Fruit fly (Drosophila melanogaster) whole organism, embryonic: ENCODE data around the gene CG5850.

Experiments used
- Asciz ChIP-seq: fragments of 200-800 bp; sonication (Bioruptor generic); optimal IDR thresholded peaks from 2 replicates; lab custom pipeline; 2017; ENCODE audit warnings: missing biosample characterization, mild to moderate bottlenecking, missing genetic modification characterization, missing genetic modification reagents
- CG10274 ChIP-seq: fragments of 200-800 bp; sonication (Bioruptor generic); optimal IDR thresholded peaks from 3 replicates; lab custom pipeline; 2017; ENCODE audit warnings: missing biosample characterization, mild to moderate bottlenecking, missing genetic modification characterization
- CG10654 ChIP-seq: fragments of 200-800 bp; sonication (Bioruptor generic); optimal IDR thresholded peaks from 2 replicates; lab custom pipeline; 2016; ENCODE audit warnings: missing biosample characterization, missing genetic modification characterization
- CG11696 ChIP-seq: fragments of 200-800 bp; sonication (Bioruptor generic); IDR thresholded peaks from 2 replicates; pipeline ENCODE4 v1.3.6; 2022; ENCODE audit warnings: missing biosample characterization, missing genetic modification characterization
- CG13287 ChIP-seq: fragments of 200-800 bp; sonication (Bioruptor generic); IDR thresholded peaks from 2 replicates; pipeline ENCODE4 v1.3.6; 2022; ENCODE audit warnings: missing biosample characterization, missing genetic modification characterization; ENCODE audit not compliant: partially characterized antibody
- CG15514 ChIP-seq: fragments of 200-800 bp; sonication (Bioruptor generic); optimal IDR thresholded peaks from 3 replicates; lab custom pipeline; 2017; ENCODE audit warnings: missing biosample characterization, missing genetic modification characterization, mild to moderate bottlenecking, moderate library complexity, missing genetic modification reagents
- CG16779 ChIP-seq: fragments of 200-800 bp; sonication (Bioruptor generic); IDR thresholded peaks from 2 replicates; pipeline ENCODE4 v1.3.6; 2022; ENCODE audit warnings: missing biosample characterization, missing genetic modification characterization
- CG18764 ChIP-seq: fragments of 200-800 bp; sonication (Bioruptor generic); optimal IDR thresholded peaks from 3 replicates; lab custom pipeline; 2016; ENCODE audit warnings: missing biosample characterization, missing genetic modification characterization
- CG30431 ChIP-seq: fragments of 200-800 bp; sonication (Bioruptor generic); optimal IDR thresholded peaks from 2 replicates; lab custom pipeline; 2017; ENCODE audit warnings: missing biosample characterization, missing genetic modification characterization
- CG3407 ChIP-seq: fragments of 200-800 bp; sonication (Bioruptor generic); optimal IDR thresholded peaks from 2 replicates; lab custom pipeline; 2018; ENCODE audit warnings: missing biosample characterization, mild to moderate bottlenecking, missing genetic modification characterization
- CG34224 ChIP-seq: fragments of 200-800 bp; sonication (Bioruptor generic); IDR thresholded peaks from 3 replicates; pipeline ENCODE4 v1.3.6; 2022; ENCODE audit warnings: missing biosample characterization, missing genetic modification characterization; ENCODE audit not compliant: partially characterized antibody
- CG3838 ChIP-seq: fragments of 200-800 bp; sonication (Bioruptor generic); optimal IDR thresholded peaks from 3 replicates; lab custom pipeline; 2016; ENCODE audit warnings: missing biosample characterization, missing genetic modification characterization
- CG3995 ChIP-seq: fragments of 200-800 bp; sonication (Bioruptor generic); optimal IDR thresholded peaks from 3 replicates; lab custom pipeline; 2016; ENCODE audit warnings: missing biosample characterization, missing genetic modification characterization
- CG4282 ChIP-seq: fragments of 200-800 bp; sonication (Bioruptor generic); optimal IDR thresholded peaks from 2 replicates; lab custom pipeline; 2016; ENCODE audit warnings: missing biosample characterization, missing genetic modification characterization
- CG5953 ChIP-seq: fragments of 200-800 bp; sonication (Bioruptor generic); IDR thresholded peaks from 2 replicates; pipeline ENCODE4 v1.3.6; 2022; ENCODE audit warnings: missing biosample characterization, missing genetic modification characterization
- CG6654 ChIP-seq: fragments of 200-800 bp; sonication (Bioruptor generic); optimal IDR thresholded peaks from 2 replicates; lab custom pipeline; 2017; ENCODE audit warnings: missing biosample characterization, mild to moderate bottlenecking, missing genetic modification characterization
- CG7786 ChIP-seq: fragments of 200-800 bp; sonication (Bioruptor generic); optimal IDR thresholded peaks from 2 replicates; lab custom pipeline; 2016; ENCODE audit warnings: missing biosample characterization, missing genetic modification characterization
- CG8765 ChIP-seq: fragments of 200-800 bp; sonication (Bioruptor generic); IDR thresholded peaks from 2 replicates; pipeline ENCODE4 v1.3.6; 2022; ENCODE audit warnings: missing biosample characterization, missing genetic modification characterization
- CG8924 ChIP-seq: fragments of 200-800 bp; optimal IDR thresholded peaks from 3 replicates; lab custom pipeline; 2019; ENCODE audit warnings: missing biosample characterization, mild to moderate bottlenecking, missing genetic modification characterization, moderate library complexity
- CG9437 ChIP-seq: fragments of 200-800 bp; sonication (Bioruptor generic); optimal IDR thresholded peaks from 2 replicates; lab custom pipeline; 2018; ENCODE audit warnings: missing biosample characterization, mild to moderate bottlenecking, missing genetic modification characterization
- CHES-1-like ChIP-seq: fragments of 200-800 bp; sonication (Bioruptor generic); optimal IDR thresholded peaks from 2 replicates; lab custom pipeline; 2016; ENCODE audit warnings: missing biosample characterization, missing genetic modification characterization
- CrebB ChIP-seq: fragments of 200-800 bp; sonication (Bioruptor generic); optimal IDR thresholded peaks from 3 replicates; lab custom pipeline; 2018; ENCODE audit warnings: missing biosample characterization, mild to moderate bottlenecking, missing genetic modification characterization
- Elba2 ChIP-seq: fragments of 200-800 bp; sonication (Bioruptor generic); optimal IDR thresholded peaks from 3 replicates; lab custom pipeline; 2016; ENCODE audit warnings: missing biosample characterization, missing genetic modification characterization
- H15 ChIP-seq: fragments of 200-800 bp; sonication (Bioruptor generic); IDR thresholded peaks from 3 replicates; pipeline ENCODE4 v1.3.6; 2022; ENCODE audit warnings: missing biosample characterization, missing genetic modification characterization
- Hand ChIP-seq: fragments of 200-800 bp; sonication (Bioruptor generic); optimal IDR thresholded peaks from 2 replicates; lab custom pipeline; 2017; ENCODE audit warnings: mild to moderate bottlenecking, missing biosample characterization, missing genetic modification reagents, missing genetic modification characterization
- Hmr ChIP-seq: fragments of 200-800 bp; sonication (Bioruptor generic); optimal IDR thresholded peaks from 3 replicates; lab custom pipeline; 2017; ENCODE audit warnings: mild to moderate bottlenecking, missing biosample characterization, missing genetic modification reagents, missing genetic modification characterization
- Lim3 ChIP-seq: fragments of 200-800 bp; sonication (Bioruptor generic); IDR thresholded peaks from 2 replicates; pipeline ENCODE4 v1.3.6; 2022; ENCODE audit warnings: missing biosample characterization, missing genetic modification characterization
- Mad ChIP-seq: fragments of 200-800 bp; sonication (Bioruptor generic); optimal IDR thresholded peaks from 2 replicates; lab custom pipeline; 2016; ENCODE audit warnings: missing biosample characterization, missing genetic modification characterization
- Spps ChIP-seq: fragments of 200-800 bp; sonication (Bioruptor generic); optimal IDR thresholded peaks from 2 replicates; lab custom pipeline; 2018; ENCODE audit warnings: missing biosample characterization, mild to moderate bottlenecking, missing genetic modification characterization
- Ssrp ChIP-seq: fragments of 200-800 bp; sonication (Bioruptor generic); optimal IDR thresholded peaks from 2 replicates; lab custom pipeline; 2018; ENCODE audit warnings: missing biosample characterization, mild to moderate bottlenecking, missing genetic modification characterization, moderate library complexity
- Stat92E ChIP-seq, 3 experiments: fragments of >200 bp in 2 of 3; fragments of 200-800 bp in 1 of 3; sonication (Bioruptor generic) in 1 of 3; optimal IDR thresholded peaks; 2 replicates each; lab custom pipeline; 2017 to 2019; ENCODE audit warnings: missing biosample characterization in 3 of 3, missing genetic modification characterization in 3 of 3, mild to moderate bottlenecking in 1 of 3, moderate library complexity in 1 of 3
- amos ChIP-seq: fragments of 200-800 bp; sonication (Bioruptor generic); IDR thresholded peaks from 2 replicates; pipeline ENCODE4 v1.3.6; 2022; ENCODE audit warnings: missing biosample characterization, missing genetic modification characterization; ENCODE audit not compliant: partially characterized antibody
- bigmax ChIP-seq: fragments of 200-800 bp; sonication (Bioruptor generic); optimal IDR thresholded peaks from 2 replicates; lab custom pipeline; 2018; ENCODE audit warnings: missing biosample characterization, mild to moderate bottlenecking, missing genetic modification characterization
- btn ChIP-seq: fragments of 200-800 bp; sonication (Bioruptor generic); optimal IDR thresholded peaks from 2 replicates; lab custom pipeline; 2016; ENCODE audit warnings: missing biosample characterization, missing genetic modification characterization
- cas ChIP-seq: fragments of 200-800 bp; sonication (Bioruptor generic); IDR thresholded peaks from 2 replicates; pipeline ENCODE4 v1.3.6; 2022; ENCODE audit warnings: missing biosample characterization, missing genetic modification characterization
- dysf ChIP-seq: fragments of 200-800 bp; sonication (Bioruptor generic); IDR thresholded peaks from 3 replicates; pipeline ENCODE4 v1.3.6; 2022; ENCODE audit warnings: missing biosample characterization, missing genetic modification characterization
- fd3F ChIP-seq: fragments of 200-800 bp; sonication (Bioruptor generic); optimal IDR thresholded peaks from 2 replicates; lab custom pipeline; 2018; ENCODE audit warnings: missing biosample characterization, mild to moderate bottlenecking, missing genetic modification characterization, moderate library complexity
- hb ChIP-seq: fragments of 200-800 bp; sonication (Bioruptor generic); IDR thresholded peaks from 3 replicates; pipeline ENCODE4 v1.3.6; 2022; ENCODE audit warnings: missing biosample characterization, missing genetic modification characterization; ENCODE audit not compliant: partially characterized antibody
- hkb ChIP-seq, 2 experiments: fragments of 200-800 bp in 1 of 2; fragments of >200 bp in 1 of 2; sonication (Bioruptor generic) in 1 of 2; IDR thresholded peaks in 1 of 2; optimal IDR thresholded peaks in 1 of 2; 2 replicates each; pipeline versions ENCODE4 v1.3.6 to Lab custom; 2017 to 2022; ENCODE audit warnings: missing biosample characterization in 1 of 2, missing genetic modification characterization in 1 of 2
- scrt ChIP-seq: fragments of 200-800 bp; sonication (Bioruptor generic); optimal IDR thresholded peaks from 2 replicates; lab custom pipeline; 2018; ENCODE audit warnings: missing biosample characterization, mild to moderate bottlenecking, missing genetic modification characterization, moderate library complexity
- slbo ChIP-seq: fragments of 200-800 bp; sonication (Bioruptor generic); IDR thresholded peaks from 2 replicates; pipeline ENCODE4 v1.3.6; 2022; ENCODE audit warnings: missing biosample characterization, missing genetic modification characterization
- vfl ChIP-seq: fragments of 200-800 bp; sonication (Bioruptor generic); optimal IDR thresholded peaks from 2 replicates; lab custom pipeline; 2016; ENCODE audit warnings: missing biosample characterization, missing genetic modification characterization
- wek ChIP-seq: fragments of 200-800 bp; sonication (Bioruptor generic); optimal IDR thresholded peaks from 3 replicates; lab custom pipeline; 2018; ENCODE audit warnings: missing biosample characterization, mild to moderate bottlenecking, missing genetic modification characterization, moderate library complexity
- zen2 ChIP-seq: fragments of 200-800 bp; sonication (Bioruptor generic); IDR thresholded peaks from 3 replicates; pipeline ENCODE4 v1.3.6; 2022; ENCODE audit warnings: missing biosample characterization, missing genetic modification characterization; ENCODE audit not compliant: partially characterized antibody

Gene CG5850

dm6 chr2L:9954119-9954518 is 9.6 kb downstream of the CG5850 start, which contains the start of the genes CG13126 and CG4709 (continued):
- TF ChIP-seq Asciz (GFP tag; lab: Kevin White, UChicago) (peak; percentile 90), zen2 (GFP tag; lab: Robert Waterston, UW) (no peak), wek (GFP tag; lab: Kevin White, UChicago) (no peak), bigmax (GFP tag; lab: Kevin White, UChicago) (no peak), Lim3 (GFP tag; lab: Robert Waterston, UW) (peak; percentile 50; the same call in 1 of the 2 replicates), CG13287 (no peak; the same call in 1 of the 2 replicates), CG10654 (GFP tag; lab: Kevin White, UChicago) (peak; percentile 88), dysf (peak; percentile 92), CG3407 (GFP tag; lab: Kevin White, UChicago) (peak; percentile 79), hkb (optimal IDR thresholded peaks at IDR 0.05; lab: Kevin White, UChicago) (no peak), hkb (GFP tag; IDR thresholded peaks at IDR 0.05; lab: Robert Waterston, UW) (peak; percentile 91), btn (GFP tag; lab: Kevin White, UChicago) (no peak), H15 (peak; percentile 80), CG15514 (peak; percentile 86), CG34224 (no peak), CG3838 (GFP tag; lab: Kevin White, UChicago) (peak; percentile 58), Spps (peak; percentile 95), amos (GFP tag; lab: Robert Waterston, UW) (no peak), cas (peak; percentile 72), Stat92E (GFP tag; optimal IDR thresholded peaks at IDR 0.05; lab: Kevin White, UChicago) (peak in 1 of 3 experiments; percentile 83), CG4282 (GFP tag; lab: Kevin White, UChicago) (no peak), Ssrp (peak; percentile 93), CrebB (tag; lab: Kevin White, UChicago) (peak; percentile 47), CHES-1-like (GFP tag; lab: Kevin White, UChicago) (peak; percentile 37), CG5953 (GFP tag; lab: Robert Waterston, UW) (peak; percentile 53), CG9437 (peak; percentile 82), Mad (GFP tag; lab: Kevin White, UChicago) (peak; percentile 45), CG30431 (GFP tag; lab: Kevin White, UChicago) (peak; percentile 71), CG11696 (GFP tag; lab: Robert Waterston, UW) (peak; percentile 100), CG16779 (GFP tag; lab: Robert Waterston, UW) (no peak), slbo (peak; percentile 93), hb (GFP tag; lab: Robert Waterston, UW) (no peak), CG8924 (tag; lab: Kevin White, UChicago) (peak; percentile 94), CG18764 (peak; percentile 86), fd3F (GFP tag; lab: Kevin White, UChicago) (peak; percentile 83), CG6654 (GFP tag; lab: Kevin White, UChicago) (peak; percentile 73), CG7786 (GFP tag; lab: Kevin White, UChicago) (peak; percentile 9), scrt (peak; percentile 87), Hmr (GFP tag; lab: Kevin White, UChicago) (peak; percentile 91), CG8765 (GFP tag; lab: Robert Waterston, UW) (peak; percentile 74), CG3995 (GFP tag; lab: Kevin White, UChicago) (peak; percentile 80), vfl (GFP tag; lab: Kevin White, UChicago) (peak; percentile 57), Hand (GFP tag; lab: Kevin White, UChicago) (peak; percentile 69), CG10274 (GFP tag; lab: Kevin White, UChicago) (peak; percentile 16), Elba2 (GFP tag; lab: Kevin White, UChicago) (peak; percentile 15)
- TF ChIP-seq, all 482 proteins: peak for 377
